Fruit fly (Drosophila melanogaster) whole organism, prepupa: ENCODE measurements around the gene CG9451.
"Not testable (repeated sequence)": the region's sequence is repeated elsewhere in the genome, so short reads cannot be mapped to it uniquely, and the experiment has no call there.

Experiments
- CG10631 ChIP-seq: fragments of 200-800 bp; sonication (Bioruptor generic); optimal IDR thresholded peaks from 2 replicates; lab custom pipeline; 2016; ENCODE audit warnings: missing biosample characterization, missing genetic modification characterization
- CG11762 ChIP-seq: fragments of 200-800 bp; sonication (Bioruptor generic); optimal IDR thresholded peaks from 3 replicates; lab custom pipeline; 2016; ENCODE audit warnings: missing biosample characterization, missing genetic modification characterization; ENCODE audit not compliant: insufficient read depth
- CG11902 ChIP-seq: fragments of 200-800 bp; sonication (Bioruptor generic); optimal IDR thresholded peaks from 3 replicates; lab custom pipeline; 2016; ENCODE audit warnings: missing biosample characterization, missing genetic modification characterization
- CG15336 ChIP-seq: fragments of 200-800 bp; sonication (Bioruptor generic); IDR thresholded peaks from 2 replicates; pipeline ENCODE4 v1.3.6; 2022; ENCODE audit warnings: missing biosample characterization, missing genetic modification characterization
- CG32006 ChIP-seq: fragments of 200-800 bp; sonication (Bioruptor generic); optimal IDR thresholded peaks from 3 replicates; lab custom pipeline; 2017; ENCODE audit warnings: missing biosample characterization, mild to moderate bottlenecking, missing genetic modification characterization
- CG34406 ChIP-seq: fragments of 200-800 bp; sonication (Bioruptor generic); optimal IDR thresholded peaks from 3 replicates; lab custom pipeline; 2016; ENCODE audit warnings: missing biosample characterization, missing genetic modification characterization
- CG4318 ChIP-seq: fragments of 200-800 bp; sonication (Bioruptor generic); optimal IDR thresholded peaks from 3 replicates; lab custom pipeline; 2017; ENCODE audit warnings: missing biosample characterization, mild to moderate bottlenecking, missing genetic modification characterization
- CG6792 ChIP-seq: fragments of 200-800 bp; sonication (Bioruptor generic); optimal IDR thresholded peaks from 3 replicates; lab custom pipeline; 2016; ENCODE audit warnings: missing biosample characterization, missing genetic modification characterization
- CG6808 ChIP-seq: fragments of 200-800 bp; sonication (Bioruptor generic); optimal IDR thresholded peaks from 3 replicates; lab custom pipeline; 2017; ENCODE audit warnings: missing biosample characterization, missing genetic modification characterization, mild to moderate bottlenecking, moderate library complexity, missing genetic modification reagents
- CG6854 ChIP-seq: fragments of 200-800 bp; sonication (Bioruptor generic); optimal IDR thresholded peaks from 2 replicates; lab custom pipeline; 2017; ENCODE audit warnings: missing biosample characterization, mild to moderate bottlenecking, missing genetic modification characterization
- CG7368 ChIP-seq: fragments of 200-800 bp; sonication (Bioruptor generic); optimal IDR thresholded peaks from 3 replicates; lab custom pipeline; 2016; ENCODE audit warnings: missing biosample characterization, missing genetic modification characterization
- CG8119 ChIP-seq: fragments of 200-800 bp; sonication (Bioruptor generic); IDR thresholded peaks from 3 replicates; pipeline ENCODE4 v1.3.6; 2022; ENCODE audit warnings: missing biosample characterization, missing genetic modification characterization
- CG8319 ChIP-seq: fragments of 200-800 bp; sonication (Bioruptor generic); optimal IDR thresholded peaks from 3 replicates; lab custom pipeline; 2016; ENCODE audit warnings: missing biosample characterization, missing genetic modification characterization
- CG9139 ChIP-seq: fragments of 200-800 bp; sonication (Bioruptor generic); optimal IDR thresholded peaks from 3 replicates; lab custom pipeline; 2017; ENCODE audit warnings: missing biosample characterization, mild to moderate bottlenecking, missing genetic modification characterization
- Eip75B ChIP-seq: fragments of 200-800 bp; sonication (Bioruptor generic); optimal IDR thresholded peaks from 3 replicates; lab custom pipeline; 2016; ENCODE audit warnings: missing biosample characterization, missing genetic modification characterization
- Eip78C ChIP-seq: fragments of 200-800 bp; sonication (Bioruptor generic); peaks from one replicate; lab custom pipeline; 2016; ENCODE audit warnings: missing biosample characterization, missing genetic modification characterization
- Eip93F ChIP-seq: fragments of 200-800 bp; sonication (Bioruptor generic); optimal IDR thresholded peaks from 2 replicates; lab custom pipeline; 2016; ENCODE audit warnings: missing biosample characterization, mild to moderate bottlenecking, missing genetic modification characterization
- Hr39 ChIP-seq: fragments of 200-800 bp; sonication (Bioruptor generic); optimal IDR thresholded peaks from 2 replicates; lab custom pipeline; 2016; ENCODE audit warnings: missing biosample characterization, missing genetic modification characterization
- Smox ChIP-seq: fragments of 200-800 bp; sonication (Bioruptor generic); optimal IDR thresholded peaks from 3 replicates; lab custom pipeline; 2016; ENCODE audit warnings: missing biosample characterization, missing genetic modification characterization
- Sox102F ChIP-seq: fragments of 200-800 bp; sonication (Bioruptor generic); optimal IDR thresholded peaks from 2 replicates; lab custom pipeline; 2016; ENCODE audit warnings: missing biosample characterization, mild to moderate bottlenecking, missing genetic modification characterization
- achi ChIP-seq: fragments of 200-800 bp; sonication (Bioruptor generic); optimal IDR thresholded peaks from 3 replicates; lab custom pipeline; 2016; ENCODE audit warnings: missing biosample characterization, missing genetic modification characterization
- acj6 ChIP-seq: fragments of 200-800 bp; sonication (Bioruptor generic); optimal IDR thresholded peaks from 3 replicates; lab custom pipeline; 2016; ENCODE audit warnings: missing biosample characterization, missing genetic modification characterization
- dac ChIP-seq: fragments of 200-800 bp; sonication (Bioruptor generic); optimal IDR thresholded peaks from 2 replicates; lab custom pipeline; 2017; ENCODE audit warnings: missing biosample characterization, mild to moderate bottlenecking, missing genetic modification characterization
- eg ChIP-seq: fragments of 200-800 bp; sonication (Bioruptor generic); IDR thresholded peaks from 3 replicates; pipeline ENCODE4 v1.3.6; 2022; ENCODE audit warnings: missing biosample characterization, missing genetic modification characterization
- esn ChIP-seq: fragments of 200-800 bp; sonication (Bioruptor generic); optimal IDR thresholded peaks from 2 replicates; lab custom pipeline; 2016; ENCODE audit warnings: missing biosample characterization, mild to moderate bottlenecking, missing genetic modification characterization, moderate library complexity
- salr ChIP-seq, 2 experiments: fragments of 200-800 bp; sonication (Bioruptor generic); optimal IDR thresholded peaks; 3 replicates each; lab custom pipeline; 2016 to 2018; ENCODE audit warnings: missing biosample characterization in 2 of 2, missing genetic modification characterization in 2 of 2, mild to moderate bottlenecking in 1 of 2
- spab ChIP-seq: fragments of 200-800 bp; sonication (Bioruptor generic); optimal IDR thresholded peaks from 2 replicates; lab custom pipeline; 2017; ENCODE audit warnings: missing biosample characterization, mild to moderate bottlenecking, missing genetic modification characterization, missing genetic modification reagents
- ss ChIP-seq, 2 experiments: fragments of 200-800 bp; sonication (Bioruptor generic); optimal IDR thresholded peaks; 2 replicates in 1 of 2; 3 replicates in 1 of 2; lab custom pipeline; 2017 to 2018; ENCODE audit warnings: mild to moderate bottlenecking in 2 of 2, missing biosample characterization in 2 of 2, missing genetic modification characterization in 2 of 2, moderate library complexity in 1 of 2
- svp ChIP-seq: fragments of 200-800 bp; sonication (Bioruptor generic); peaks from one replicate; lab custom pipeline; 2016; ENCODE audit warnings: missing biosample characterization, missing genetic modification characterization
- vri ChIP-seq: fragments of 200-800 bp; sonication (Bioruptor generic); optimal IDR thresholded peaks from 3 replicates; lab custom pipeline; 2016; ENCODE audit warnings: missing biosample characterization, mild to moderate bottlenecking, missing genetic modification characterization

Gene CG9451

dm6 chr3L:19483007-19483406 lies 17.6 kb downstream of the CG9451 start:
- TF ChIP-seq CG6854 (GFP tag; lab: Kevin White, UChicago) (no peak), vri (GFP tag; lab: Kevin White, UChicago) (no peak), dac (no peak), CG34406 (GFP tag; lab: Kevin White, UChicago) (no peak), Eip93F (GFP tag; lab: Kevin White, UChicago) (no peak), salr (GFP tag; optimal IDR thresholded peaks at IDR 0.05; lab: Kevin White, UChicago) (no peak), Sox102F (GFP tag; lab: Kevin White, UChicago) (no peak), Smox (GFP tag; lab: Kevin White, UChicago) (no peak)

- TF ChIP-seq Eip93F (GFP tag; lab: Kevin White, UChicago), result no peak
- TF ChIP-seq CG7368 (GFP tag; lab: Kevin White, UChicago), result no peak
- TF ChIP-seq CG11762 (GFP tag; lab: Kevin White, UChicago), result no peak
- no peak for TF ChIP-seq CG11902 (GFP tag; lab: Kevin White, UChicago)
- no peak for TF ChIP-seq esn (GFP tag; lab: Kevin White, UChicago)
- TF ChIP-seq CG6792 (GFP tag; lab: Kevin White, UChicago), result no peak
- no peak for TF ChIP-seq Sox102F (GFP tag; lab: Kevin White, UChicago)
- TF ChIP-seq CG8119 (GFP tag; lab: Robert Waterston, UW), result no peak
- no peak for TF ChIP-seq CG15336
- no peak for TF ChIP-seq CG10631
- no peak for TF ChIP-seq acj6 (GFP tag; lab: Kevin White, UChicago)
These were observed 18.6 kb downstream of the CG9451 start for dm6 chr3L:19482014-19482413.

dm6 chr3L:19481209-19481608 lies 19.4 kb downstream of the CG9451 start:
- TF ChIP-seq CG11762 (GFP tag; lab: Kevin White, UChicago), result no peak
- TF ChIP-seq CG6808, result no peak
- TF ChIP-seq eg (GFP tag; lab: Robert Waterston, UW), result 0 out of 3 replicates have a peak, but pooled peaks have one; percentile 13
- TF ChIP-seq Eip78C (GFP tag; lab: Kevin White, UChicago), result peak; percentile 50
- peak in 1 of 2 experiments; percentile 6 for TF ChIP-seq ss (GFP tag; optimal IDR thresholded peaks at IDR 0.05; lab: Kevin White, UChicago)
- peak; percentile 19 for TF ChIP-seq svp (GFP tag; lab: Kevin White, UChicago)
- no peak for TF ChIP-seq CG9139
- no peak for TF ChIP-seq CG4318 (GFP tag; lab: Kevin White, UChicago)
- TF ChIP-seq acj6 (GFP tag; lab: Kevin White, UChicago), result no peak
- no peak for TF ChIP-seq CG8319 (GFP tag; lab: Kevin White, UChicago)

dm6 chr3L:19475478-19475877 lies 25.1 kb downstream of the CG9451 start, which contains the start of the genes CG18294 and CG32213:
TSS of gene CG18294 (minus strand) at chr3L:19475578.
TSS of gene CG32213 (plus strand) at chr3L:19475839.
- TF ChIP-seq Eip75B (GFP tag; lab: Kevin White, UChicago); spab (GFP tag; lab: Kevin White, UChicago); Hr39: not testable (repeated sequence)

- not testable (repeated sequence) for TF ChIP-seq CG10631; ss (GFP tag; optimal IDR thresholded peaks at IDR 0.05; lab: Kevin White, UChicago); CG15336
These were observed 28.5 kb downstream of the CG9451 start, which contains the start of the genes 825-Oak and CG12519 for dm6 chr3L:19472128-19472527. TSS of gene 825-Oak (minus strand) at chr3L:19472228. TSS of gene CG12519 (plus strand) at chr3L:19472491.

- TF ChIP-seq achi (GFP tag; lab: Kevin White, UChicago); Eip75B (GFP tag; lab: Kevin White, UChicago); CG32006: not testable (repeated sequence)
These were observed 33.6 kb downstream of the CG9451 start, which contains the start of the genes CG14096 and CG32214 for dm6 chr3L:19466979-19467378. TSS of gene CG14096 (minus strand) at chr3L:19467079. TSS of gene CG32214 (plus strand) at chr3L:19467346.
